Fruit fly (Drosophila melanogaster) whole organism: Measurements from ENCODE around the gene CG10877.

Source experiments
- CG8478 ChIP-seq: fragments of >200 bp; optimal IDR thresholded peaks from 2 replicates; lab custom pipeline; 2018; ENCODE audit warnings: inconsistent platforms
- Dll ChIP-seq: fragments of >200 bp; optimal IDR thresholded peaks from 2 replicates; lab custom pipeline; 2017
- EcR ChIP-seq, 2 experiments: fragments of >200 bp; optimal IDR thresholded peaks; 2 replicates each; lab custom pipeline; 2017; ENCODE audit warnings: missing biosample characterization in 2 of 2, missing genetic modification characterization in 2 of 2, missing genetic modification reagents in 2 of 2
- pan ChIP-seq: fragments of >200 bp; optimal IDR thresholded peaks from 2 replicates; lab custom pipeline; 2017
- psq ChIP-seq: fragments of >200 bp; optimal IDR thresholded peaks from 2 replicates; lab custom pipeline; 2017
- usp ChIP-seq: fragments of >200 bp; optimal IDR thresholded peaks from 2 replicates; lab custom pipeline; 2017; ENCODE audit warnings: missing biosample characterization, missing genetic modification characterization, mixed read lengths

DNA sequence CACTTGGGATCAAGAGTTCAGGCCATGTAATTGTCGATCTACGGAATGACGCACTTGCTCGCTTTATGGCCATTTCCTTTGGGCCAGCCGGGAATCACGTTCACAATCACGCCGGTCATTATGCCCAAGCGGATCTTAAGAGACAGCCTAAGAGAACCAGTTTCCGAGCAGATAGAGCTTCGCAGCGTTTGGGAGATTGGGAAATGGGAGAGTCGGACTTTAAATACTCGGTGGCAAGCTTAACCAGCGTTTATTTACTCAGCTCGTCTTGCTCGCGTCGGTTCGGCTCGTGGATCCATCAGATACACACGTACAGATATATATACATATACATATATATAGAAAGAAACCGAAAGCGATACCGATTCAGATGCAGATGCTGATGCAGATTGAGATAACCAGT is 1.7 kb upstream of the CG10877 start:
- no peak for TF ChIP-seq CG8478 (lab: Kevin White, UChicago)
- no peak for TF ChIP-seq psq
- peak; percentile 20 for TF ChIP-seq Dll (lab: Kevin White, UChicago)
- TF ChIP-seq pan (lab: Kevin White, UChicago): no peak
- no peak for TF ChIP-seq EcR (GFP tag; optimal IDR thresholded peaks at IDR 0.05; lab: Kevin White, UChicago)
- TF ChIP-seq usp (GFP tag; lab: Kevin White, UChicago): no peak
